Worm (Caenorhabditis elegans) whole organism, young adult: ENCODE data around the gene ZK792.12.

ENCODE experiments used
- B0035.1 ChIP-seq: sonication (generic microtip); optimal IDR thresholded peaks from 2 replicates; lab custom pipeline; 2016; ENCODE audit warnings: missing genetic modification characterization, mild to moderate bottlenecking, missing compliant biosample characterization, missing genotype, missing genetic modification reagents
- B0336.3 ChIP-seq: fragments of 200-800 bp; sonication (Bioruptor generic); IDR thresholded peaks from 2 replicates; pipeline ENCODE4 v1.3.6; 2022; ENCODE audit warnings: missing genetic modification characterization, missing compliant biosample characterization
- F10E7.11 ChIP-seq: sonication (generic microtip); optimal IDR thresholded peaks from 2 replicates; lab custom pipeline; 2017; ENCODE audit warnings: mild to moderate bottlenecking, missing genetic modification characterization, moderate library complexity, missing compliant biosample characterization
- K12H6.12 ChIP-seq: fragments of 200-800 bp; sonication (Bioruptor generic); optimal IDR thresholded peaks from 2 replicates; lab custom pipeline; 2018; ENCODE audit warnings: mild to moderate bottlenecking, missing genetic modification characterization, missing compliant biosample characterization
- T26A5.8 ChIP-seq: sonication (generic microtip); optimal IDR thresholded peaks from 2 replicates; lab custom pipeline; 2016; ENCODE audit warnings: missing genetic modification characterization, missing compliant biosample characterization
- bed-1 ChIP-seq: fragments of 200-800 bp; sonication (Bioruptor generic); IDR thresholded peaks from 2 replicates; pipeline ENCODE4 v1.3.6; 2022; ENCODE audit warnings: missing genetic modification reagents, missing genetic modification characterization, missing compliant biosample characterization
- dpl-1 ChIP-seq: fragments of 150-350 bp; optimal IDR thresholded peaks from 2 replicates; lab custom pipeline; 2014; ENCODE audit warnings: missing biosample characterization, missing genetic modification reagents, missing genetic modification characterization
- him-1 ChIP-seq: sonication (generic microtip); optimal IDR thresholded peaks from 2 replicates; lab custom pipeline; 2016; ENCODE audit warnings: missing genotype, missing genetic modification reagents, missing genetic modification characterization, missing compliant biosample characterization
- nfyb-1 ChIP-seq: fragments of 200-800 bp; sonication (Bioruptor generic); IDR thresholded peaks from 2 replicates; pipeline ENCODE4 v1.3.6; 2022; ENCODE audit warnings: missing genetic modification reagents, missing genetic modification characterization, missing compliant biosample characterization
- rcor-1 ChIP-seq: fragments of 200-800 bp; sonication (Bioruptor generic); IDR thresholded peaks from 2 replicates; pipeline ENCODE4 v1.3.6; 2022; ENCODE audit warnings: missing genetic modification reagents, missing genetic modification characterization, missing compliant biosample characterization
- unc-62 ChIP-seq: fragments of 150-350 bp; optimal IDR thresholded peaks from 2 replicates; lab custom pipeline; 2014; ENCODE audit warnings: missing biosample characterization, missing genetic modification reagents, missing genetic modification characterization
- ztf-22 ChIP-seq: fragments of 200-800 bp; sonication (Bioruptor generic); optimal IDR thresholded peaks from 2 replicates; lab custom pipeline; 2018; ENCODE audit warnings: mild to moderate bottlenecking, missing genetic modification characterization, moderate library complexity, missing compliant biosample characterization
- ztf-25 ChIP-seq: fragments of 200-800 bp; sonication (Bioruptor generic); IDR thresholded peaks from 2 replicates; pipeline ENCODE4 v1.3.6; 2022; ENCODE audit warnings: missing genetic modification reagents, missing genetic modification characterization, missing compliant biosample characterization

DNA sequence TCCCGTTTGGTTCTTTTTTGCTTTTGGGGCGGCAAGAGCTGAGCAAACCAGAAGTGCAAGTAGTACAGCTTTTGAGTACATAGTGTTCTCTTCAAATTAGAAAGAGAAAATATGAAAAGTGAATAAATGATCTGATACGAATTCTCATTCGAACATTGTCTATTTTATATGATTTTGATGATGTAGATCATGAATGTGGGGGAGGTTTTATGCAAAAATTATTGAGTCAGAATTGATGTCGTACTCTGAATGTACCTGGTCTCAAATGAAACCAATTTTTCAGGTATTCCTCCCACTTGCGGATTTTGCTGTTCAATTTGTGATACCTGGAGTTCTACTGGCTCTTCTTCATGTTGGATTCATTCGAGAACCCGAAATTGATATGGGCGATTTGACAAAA, 46.6 kb downstream of the ZK792.12 start, which contains the start of gene K01A6.4:
- no peak for TF ChIP-seq him-1
- no peak for TF ChIP-seq nfyb-1 (GFP tag; lab: Robert Waterston, UW)
- TF ChIP-seq ztf-22 (GFP tag; lab: Kevin White, UChicago): no peak
- TF ChIP-seq bed-1 (GFP tag; lab: Robert Waterston, UW): no peak
- TF ChIP-seq F10E7.11 (tag; lab: Kevin White, UChicago): no peak
- no peak for TF ChIP-seq dpl-1
- no peak for TF ChIP-seq ztf-25
- TF ChIP-seq unc-62: no peak
- TF ChIP-seq B0336.3 (GFP tag; lab: Robert Waterston, UW): no peak
- TF ChIP-seq T26A5.8 (tag; lab: Kevin White, UChicago): no peak
- TF ChIP-seq K12H6.12 (tag; lab: Kevin White, UChicago): no peak
- no peak for TF ChIP-seq B0035.1
- TF ChIP-seq rcor-1: no peak
